Fruit fly (Drosophila melanogaster) whole organism, larva: Measurements from ENCODE around the gene eIF4EHP.

Experiments used
- noc ChIP-seq: fragments of 200-800 bp; sonication (Bioruptor generic); optimal IDR thresholded peaks from 3 replicates; lab custom pipeline; 2019; ENCODE audit warnings: missing biosample characterization, mild to moderate bottlenecking, missing genetic modification characterization, moderate library complexity

The eIF4EHP gene

DNA sequence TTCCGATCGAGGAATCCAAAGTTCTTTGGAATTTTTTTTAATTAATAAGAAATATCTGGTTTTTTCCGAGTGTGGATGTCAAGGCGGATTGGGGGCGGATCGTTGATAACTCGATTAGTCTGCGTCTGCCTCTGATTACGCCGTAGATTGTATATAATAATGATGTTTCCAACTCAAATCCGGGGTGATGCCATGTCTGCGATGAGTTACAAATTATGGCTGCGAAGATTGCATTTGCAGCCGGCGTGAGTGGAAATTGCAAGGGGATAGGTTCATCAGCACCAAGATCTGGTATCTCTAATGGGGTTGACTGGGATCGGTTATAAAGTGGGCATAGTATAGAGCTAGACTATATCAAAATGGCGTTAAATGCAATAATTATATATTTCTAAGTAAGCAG lies 13.6 kb upstream of the eIF4EHP start:
- TF ChIP-seq noc (tag; lab: Kevin White, UChicago) = no peak

DNA sequence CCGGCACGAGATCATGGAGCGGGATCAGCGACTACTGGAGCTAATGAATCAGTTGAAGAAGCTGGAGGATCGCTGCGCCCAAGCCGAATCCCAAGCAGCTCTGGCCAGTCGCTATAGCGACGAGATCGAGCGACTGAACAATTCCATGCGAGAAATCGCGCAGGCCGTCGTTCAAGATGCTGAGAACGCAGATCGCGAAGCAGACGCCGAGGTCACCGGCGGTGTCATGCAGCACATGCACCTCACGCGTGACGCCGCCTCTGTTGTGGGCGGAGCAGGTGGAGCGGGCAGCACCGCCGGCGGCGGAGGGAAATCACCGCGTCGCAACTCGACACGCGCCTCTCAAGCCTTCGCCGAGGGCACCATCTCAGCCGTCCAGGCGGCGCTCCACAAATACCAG lies 12.9 kb upstream of the eIF4EHP start:
- TF ChIP-seq noc (tag; lab: Kevin White, UChicago) = no peak

DNA sequence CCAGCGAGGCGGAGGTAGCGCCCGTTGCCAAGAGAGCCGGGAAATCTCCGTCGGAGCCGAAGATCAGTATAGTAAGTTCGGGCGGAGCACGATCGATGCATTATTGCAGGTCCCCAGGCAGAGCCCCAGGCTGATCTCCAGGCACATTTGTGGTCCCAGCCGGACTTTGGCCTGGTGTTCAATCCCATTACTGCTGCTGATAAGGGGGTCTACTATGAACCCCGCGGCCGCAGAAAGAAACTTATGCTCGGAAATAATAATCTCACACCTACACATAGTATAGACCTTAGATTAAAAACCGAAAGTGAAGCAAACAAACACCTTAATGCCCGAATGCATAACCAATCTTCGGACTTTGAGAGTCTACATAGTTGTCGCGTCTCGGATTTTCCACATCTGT lies 8.2 kb upstream of the eIF4EHP start:
- TF ChIP-seq noc (tag; lab: Kevin White, UChicago) = peak; percentile 37

DNA sequence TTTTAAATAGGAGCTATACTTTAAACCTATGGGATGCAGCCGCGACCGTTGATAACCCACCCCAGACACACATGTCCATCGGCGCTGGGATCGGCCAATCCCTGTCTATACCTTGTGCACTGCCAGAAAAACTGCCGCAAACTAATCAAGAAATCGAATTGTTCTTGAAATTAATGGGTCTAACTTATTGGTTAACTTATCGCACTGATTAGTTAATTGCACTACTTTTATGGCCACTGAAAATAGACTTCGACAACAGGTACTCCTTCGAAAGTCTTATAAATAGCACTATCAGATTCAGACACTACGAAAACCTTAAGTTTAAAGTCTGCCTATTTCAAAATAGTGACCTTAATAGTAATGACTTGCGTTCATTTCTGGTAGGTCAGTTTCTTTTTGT lies 7.4 kb upstream of the eIF4EHP start, which contains the start of gene CG13607:
CG13607 (minus strand) TSS at position 143 of the 400 bp plus-strand sequence.
- TF ChIP-seq noc (tag; lab: Kevin White, UChicago) = no peak

DNA sequence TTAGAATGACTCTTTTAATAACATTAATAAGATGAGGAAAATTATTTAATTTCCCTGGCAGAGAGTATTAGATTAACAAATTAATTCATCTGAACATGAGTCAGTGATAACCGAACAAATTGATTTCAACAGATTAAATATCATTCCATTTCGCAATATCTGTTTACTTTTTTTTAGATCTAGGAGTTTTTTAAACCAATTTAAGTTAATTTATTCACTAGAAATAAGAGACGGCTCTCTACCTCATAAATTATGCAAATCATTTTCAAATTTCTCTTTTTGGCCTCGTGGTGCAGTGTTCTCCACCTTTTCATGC lies 4.3 kb upstream of the eIF4EHP start, which contains the start of gene Root:
Root (plus strand) TSS at position 217 of the 316 bp plus-strand sequence.
- TF ChIP-seq noc (tag; lab: Kevin White, UChicago) = no peak

DNA sequence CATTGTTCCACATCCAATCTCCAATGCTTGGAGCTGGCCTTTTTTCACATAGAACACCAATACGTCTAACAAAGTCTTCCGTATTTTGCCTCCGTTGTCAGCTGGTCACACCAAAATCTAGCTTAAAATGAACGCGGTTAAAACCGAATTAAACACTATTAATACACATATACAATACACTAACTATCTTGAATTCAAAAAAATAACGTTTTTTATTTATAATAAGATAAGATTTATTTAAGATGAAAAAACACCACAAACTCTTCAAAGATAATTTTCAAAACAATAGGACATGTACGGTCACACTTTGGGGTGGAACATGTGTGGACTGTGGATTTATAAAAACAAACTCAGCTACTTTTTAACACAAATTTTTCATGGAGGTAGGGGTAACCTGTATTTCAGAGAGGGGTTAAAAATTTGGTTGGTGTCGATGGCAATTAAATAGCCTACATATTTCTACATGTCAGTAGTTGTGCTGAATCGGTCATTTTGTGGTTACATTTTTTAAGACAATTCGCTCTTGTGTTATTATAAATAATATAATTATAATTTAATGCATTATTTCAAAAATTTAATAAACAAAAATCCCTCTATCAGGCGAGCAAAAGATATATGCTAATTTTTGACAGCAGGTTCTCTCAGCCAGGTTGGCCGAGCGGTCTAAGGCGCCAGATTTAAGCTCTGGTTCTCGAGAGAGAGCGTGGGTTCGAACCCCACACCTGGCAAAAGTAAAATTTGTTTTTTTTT lies 3.7 kb upstream of the eIF4EHP start, which contains the start of gene CG13605:
CG13605 (minus strand) TSS at position 70 of the 750 bp plus-strand sequence.
- peak; percentile 67 for TF ChIP-seq noc (tag; lab: Kevin White, UChicago)

DNA sequence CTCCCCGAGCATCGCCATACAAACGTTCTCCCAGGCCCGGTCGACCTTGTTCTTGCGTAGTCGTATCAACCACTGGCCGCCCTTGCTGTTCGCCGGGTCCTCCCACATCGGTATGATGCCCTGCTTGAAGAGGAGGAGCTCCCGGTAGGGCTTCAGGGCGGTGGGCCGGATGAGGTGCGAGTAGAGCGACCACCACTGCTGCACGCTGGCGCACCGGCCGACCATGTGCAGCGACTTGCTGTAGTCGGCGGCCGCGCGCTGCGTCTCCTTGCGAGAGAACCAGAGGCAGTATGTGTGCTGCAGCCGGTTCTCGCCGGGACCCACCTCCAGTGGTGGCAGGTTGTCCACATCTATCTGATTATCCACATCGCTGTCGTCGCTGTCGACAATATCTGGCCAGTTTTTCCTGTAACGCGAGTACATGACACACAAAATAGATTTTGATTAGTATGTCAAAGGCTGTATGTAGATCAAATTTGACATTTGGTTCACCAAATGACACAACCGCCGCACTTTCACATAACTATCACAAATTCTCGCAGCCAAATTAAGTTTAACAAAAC lies 1.8 kb downstream of the eIF4EHP start, which contains the start of gene CG10694:
CG10694 (plus strand) TSS at position 513 of the 563 bp plus-strand sequence.
- no peak for TF ChIP-seq noc (tag; lab: Kevin White, UChicago)

DNA sequence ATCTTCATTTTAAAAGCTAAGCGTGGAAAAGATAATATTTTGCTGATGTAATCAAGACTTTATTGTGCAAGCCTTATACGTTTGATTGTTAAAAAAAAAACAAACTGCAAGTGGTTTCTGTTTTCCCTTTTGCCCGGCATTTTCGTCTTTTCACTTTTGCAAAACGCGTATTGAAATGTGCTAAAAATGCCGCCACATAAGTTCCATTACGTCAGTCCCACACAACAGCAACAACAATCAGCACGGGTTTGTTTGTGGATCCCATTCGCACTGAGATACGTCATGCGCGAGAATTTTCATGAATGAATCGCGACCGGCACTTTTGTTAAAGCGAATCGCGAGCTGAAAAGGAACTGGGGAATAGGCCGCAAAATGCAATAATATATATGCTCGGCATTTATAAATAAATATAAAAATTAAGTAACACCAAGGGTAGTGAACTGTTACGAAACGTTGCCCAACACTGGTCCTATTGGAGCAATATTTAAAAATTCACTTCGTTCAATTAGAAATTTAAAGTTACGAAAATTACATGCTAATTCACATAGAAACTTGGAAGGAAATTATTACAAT lies 2.6 kb downstream of the eIF4EHP start:
- peak; percentile 70 for TF ChIP-seq noc (tag; lab: Kevin White, UChicago)

DNA sequence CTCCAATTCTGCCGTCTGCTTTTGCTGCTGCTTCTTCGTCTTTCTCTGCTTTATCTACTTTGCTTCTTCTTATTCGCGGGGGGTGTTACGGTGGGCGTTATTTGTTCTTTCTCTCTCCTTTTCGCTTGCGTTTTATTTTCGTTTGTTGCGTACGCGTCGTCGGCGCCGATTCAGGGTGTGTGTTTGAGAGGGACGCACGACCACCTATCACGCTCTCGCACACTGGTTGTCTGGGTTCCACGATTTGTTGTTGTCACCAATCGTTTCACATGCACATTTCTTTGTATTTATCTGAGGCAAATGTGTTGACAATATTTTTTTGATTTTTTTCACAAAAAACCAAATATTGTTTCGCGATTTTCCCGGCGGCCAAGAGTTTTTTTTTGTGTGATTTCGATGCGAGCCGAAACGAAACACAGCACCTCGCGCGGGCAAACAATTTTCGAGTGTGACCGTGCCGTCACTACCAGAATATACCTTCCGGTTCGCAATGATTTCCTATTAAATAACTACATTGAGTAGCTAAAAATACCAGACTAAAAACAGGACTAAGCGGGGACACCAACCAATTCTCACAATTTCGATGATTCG lies 3.4 kb downstream of the eIF4EHP start, which contains the start of gene Syx1A:
Syx1A (minus strand) TSS at position 452 of the 591 bp plus-strand sequence.
- TF ChIP-seq noc (tag; lab: Kevin White, UChicago) = peak; percentile 62

DNA sequence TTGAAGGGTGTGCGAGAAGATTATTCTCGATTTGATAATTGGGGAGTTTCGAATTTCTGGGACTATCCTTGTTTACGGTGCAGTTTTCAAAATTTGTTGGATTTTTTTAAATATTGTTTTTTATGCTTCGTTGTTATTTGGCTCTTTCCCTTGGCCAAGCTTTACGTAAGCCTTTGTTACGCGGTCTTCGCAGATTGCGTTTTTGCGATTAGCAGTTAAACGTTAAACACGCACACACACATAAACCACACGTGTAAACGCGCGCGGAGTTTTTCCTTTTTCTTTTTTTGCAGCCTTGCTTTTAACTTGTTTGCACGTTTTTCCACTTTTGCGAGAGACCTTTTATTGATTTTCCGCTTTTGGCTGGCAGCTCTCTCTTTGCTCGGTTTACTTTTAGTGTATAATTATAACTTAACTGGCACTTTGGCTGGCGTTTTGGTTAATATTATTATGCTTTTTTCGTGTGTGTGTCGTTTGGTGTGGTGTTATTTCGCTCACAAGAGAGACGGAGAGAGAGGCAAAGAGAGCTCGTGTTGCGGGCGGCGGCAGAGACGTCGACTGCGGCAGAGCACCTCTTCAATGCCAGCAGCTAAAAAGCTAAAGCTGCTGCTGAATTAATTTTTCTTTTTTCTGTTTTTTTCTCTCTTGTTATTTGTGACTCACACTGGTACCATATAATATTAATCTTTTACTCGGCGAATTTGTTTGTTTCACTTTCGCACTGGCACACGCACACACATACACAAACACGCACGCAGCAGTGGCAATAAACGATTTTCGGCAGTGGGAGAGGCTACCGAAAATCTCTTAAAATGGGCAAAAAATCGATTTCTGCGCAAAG lies 4.1 kb downstream of the eIF4EHP start:
- no peak for TF ChIP-seq noc (tag; lab: Kevin White, UChicago)

DNA sequence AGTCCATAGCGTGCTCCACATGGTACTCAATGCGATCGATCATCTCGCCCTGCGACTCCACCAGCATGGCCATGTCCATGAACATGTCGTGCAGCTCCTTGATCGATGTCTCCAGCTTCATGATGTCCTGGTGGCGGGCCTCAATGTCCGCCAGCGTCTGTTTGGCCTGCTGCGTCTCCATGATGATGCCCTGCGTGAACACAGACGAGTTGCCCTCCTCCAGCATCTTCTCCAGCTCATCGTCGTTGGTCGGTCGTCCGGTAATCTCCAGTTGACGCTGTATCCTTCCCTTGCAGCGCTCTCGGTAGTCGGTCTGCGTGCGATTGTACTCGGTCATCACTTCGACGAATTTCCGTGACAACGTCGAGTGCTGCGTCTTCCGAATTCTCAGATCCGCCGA lies 5.1 kb downstream of the eIF4EHP start:
- TF ChIP-seq noc (tag; lab: Kevin White, UChicago) = no peak

DNA sequence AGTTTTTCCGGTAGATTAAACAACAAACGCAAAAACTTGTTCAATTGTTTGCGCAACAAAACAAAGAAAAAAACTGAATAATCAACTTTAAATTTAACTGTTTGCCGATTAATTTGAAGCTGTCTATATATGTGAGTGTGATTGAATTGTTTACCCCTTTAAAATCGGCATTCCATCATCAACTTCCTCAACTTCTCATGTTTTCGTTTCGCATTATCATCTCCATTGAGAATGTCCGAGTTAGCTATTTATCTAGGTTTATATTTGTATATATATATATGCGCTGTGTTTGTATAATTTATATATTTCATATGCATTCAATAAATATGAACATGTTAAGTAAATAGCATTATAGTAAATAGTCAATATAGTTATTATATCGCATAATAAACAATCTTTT lies 6.4 kb downstream of the eIF4EHP start:
- TF ChIP-seq noc (tag; lab: Kevin White, UChicago) = peak; percentile 30

DNA sequence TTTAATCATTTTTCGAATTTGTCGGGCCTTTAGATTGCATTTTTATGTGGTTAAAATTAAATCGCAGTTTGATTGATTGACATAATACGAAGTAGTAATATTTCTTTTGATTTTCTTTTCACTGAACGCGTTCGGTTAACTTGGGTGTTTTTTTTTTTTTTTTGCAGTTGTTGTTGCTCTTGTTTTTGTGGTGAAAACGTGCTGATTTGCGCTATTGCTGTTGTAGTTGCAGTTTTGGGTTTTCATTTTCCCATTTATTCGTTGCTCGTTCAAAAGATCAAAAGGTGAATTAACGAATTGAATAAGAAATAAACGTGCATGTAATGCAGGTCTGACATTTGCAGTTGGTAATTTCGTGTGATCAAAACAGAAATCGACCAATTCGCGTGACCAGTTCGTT lies 7.3 kb downstream of the eIF4EHP start:
- TF ChIP-seq noc (tag; lab: Kevin White, UChicago) = no peak

DNA sequence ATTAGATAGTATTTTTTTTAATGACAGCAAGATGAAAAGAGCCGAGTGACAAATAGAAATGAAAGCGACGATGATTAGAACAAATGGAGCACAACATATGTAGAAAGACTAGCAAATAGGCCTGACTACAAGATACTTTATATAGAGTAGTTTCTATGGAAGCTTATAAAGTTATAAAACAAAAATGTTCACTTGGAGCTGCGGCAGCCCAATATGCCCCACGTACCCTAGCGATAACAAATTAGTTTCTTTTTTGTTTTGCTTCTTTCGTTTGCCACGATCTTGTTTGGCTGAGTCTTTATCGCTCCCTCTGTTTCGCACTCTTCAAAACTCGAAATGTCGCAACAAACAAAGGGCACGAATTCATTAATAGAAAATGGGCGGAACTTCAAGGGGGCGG lies 8.0 kb downstream of the eIF4EHP start:
- TF ChIP-seq noc (tag; lab: Kevin White, UChicago) = peak; percentile 14
